Worm (Caenorhabditis elegans) whole organism, mixed stage, embryonic: ENCODE results near the gene C06E2.5.

Source experiments
- nhr-237 ChIP-seq: fragments of 150-350 bp; optimal IDR thresholded peaks from 2 replicates; lab custom pipeline; 2014; ENCODE audit warnings: missing biosample characterization, missing genetic modification characterization
- nhr-76 ChIP-seq: sonication (generic microtip); optimal IDR thresholded peaks from 2 replicates; lab custom pipeline; 2017; ENCODE audit warnings: missing biosample characterization, missing genetic modification characterization
- ztf-11 ChIP-seq: fragments of 150-350 bp; optimal IDR thresholded peaks from 2 replicates; lab custom pipeline; 2014; ENCODE audit warnings: missing biosample characterization, missing genetic modification characterization

ce11 chrX:8828365-8828764 is 29.4 kb downstream of the C06E2.5 start, which contains the start of gene rcs-1:
- TF ChIP-seq nhr-76 (tag; lab: Kevin White, UChicago) (no peak), ztf-11 (tag; lab: Kevin White, UChicago) (no peak), nhr-237 (tag; lab: Kevin White, UChicago) (no peak)
